Worm (Caenorhabditis elegans) whole organism, mixed stage, embryonic: ENCODE results near the gene R52.4.

Experiments used
- bed-3 ChIP-seq: fragments of 200-800 bp; sonication (Bioruptor generic); optimal IDR thresholded peaks from 3 replicates; lab custom pipeline; 2018; ENCODE audit warnings: mild to moderate bottlenecking, missing genetic modification characterization, moderate library complexity, missing compliant biosample characterization
- blmp-1 ChIP-seq: fragments of 150-350 bp; optimal IDR thresholded peaks from 2 replicates; lab custom pipeline; 2014; ENCODE audit warnings: missing biosample characterization, missing genetic modification characterization
- ceh-39 ChIP-seq: fragments of 150-350 bp; optimal IDR thresholded peaks from 2 replicates; lab custom pipeline; 2014; ENCODE audit warnings: missing biosample characterization, missing genetic modification characterization
- ceh-43 ChIP-seq: fragments of 200-800 bp; sonication (Bioruptor generic); optimal IDR thresholded peaks from 2 replicates; lab custom pipeline; 2018; ENCODE audit warnings: mild to moderate bottlenecking, missing genetic modification characterization, moderate library complexity, missing compliant biosample characterization
- ceh-83 ChIP-seq: fragments of 200-800 bp; sonication (Bioruptor generic); optimal IDR thresholded peaks from 2 replicates; lab custom pipeline; 2018; ENCODE audit warnings: mild to moderate bottlenecking, missing genetic modification characterization, missing compliant biosample characterization
- ces-1 ChIP-seq: fragments of 150-350 bp; optimal IDR thresholded peaks from 2 replicates; lab custom pipeline; 2014; ENCODE audit warnings: missing biosample characterization, missing genetic modification reagents, missing genetic modification characterization
- cnd-1 ChIP-seq: fragments of 200-800 bp; sonication (Bioruptor generic); optimal IDR thresholded peaks from 2 replicates; lab custom pipeline; 2018; ENCODE audit warnings: mild to moderate bottlenecking, missing genetic modification characterization, missing compliant biosample characterization
- drap-1 ChIP-seq: fragments of 200-800 bp; sonication (Bioruptor generic); optimal IDR thresholded peaks from 3 replicates; lab custom pipeline; 2018; ENCODE audit warnings: mild to moderate bottlenecking, missing genetic modification characterization, missing compliant biosample characterization
- elt-1 ChIP-seq: sonication (generic microtip); optimal IDR thresholded peaks from 2 replicates; lab custom pipeline; 2017; ENCODE audit warnings: missing genetic modification characterization, mild to moderate bottlenecking, missing compliant biosample characterization, antibody characterized with exemption, moderate library complexity, borderline replicate concordance; ENCODE audit not compliant: insufficient read depth
- elt-3 ChIP-seq: fragments of 150-350 bp; optimal IDR thresholded peaks from 2 replicates; lab custom pipeline; 2014; ENCODE audit warnings: missing biosample characterization, missing genetic modification characterization
- flh-1 ChIP-seq: fragments of 200-800 bp; sonication (Bioruptor generic); optimal IDR thresholded peaks from 2 replicates; lab custom pipeline; 2018; ENCODE audit warnings: mild to moderate bottlenecking, missing genetic modification characterization, moderate library complexity, missing compliant biosample characterization
- ham-2 ChIP-seq: fragments of 200-800 bp; sonication (Bioruptor generic); optimal IDR thresholded peaks from 2 replicates; lab custom pipeline; 2018; ENCODE audit warnings: mild to moderate bottlenecking, missing genetic modification characterization, missing compliant biosample characterization
- lin-13 ChIP-seq: fragments of 150-350 bp; optimal IDR thresholded peaks from 2 replicates; lab custom pipeline; 2014; ENCODE audit warnings: missing biosample characterization, missing genetic modification characterization
- lin-32 ChIP-seq: fragments of 200-800 bp; sonication (Bioruptor generic); optimal IDR thresholded peaks from 2 replicates; lab custom pipeline; 2018; ENCODE audit warnings: mild to moderate bottlenecking, missing genetic modification characterization, missing compliant biosample characterization
- lsy-2 ChIP-seq: fragments of 150-350 bp; optimal IDR thresholded peaks from 2 replicates; lab custom pipeline; 2014; ENCODE audit warnings: missing biosample characterization, missing genetic modification characterization
- mab-5 ChIP-seq: fragments of 150-350 bp; optimal IDR thresholded peaks from 2 replicates; lab custom pipeline; 2014; ENCODE audit warnings: missing biosample characterization, missing genetic modification characterization
- mep-1 ChIP-seq: fragments of 150-350 bp; optimal IDR thresholded peaks from 2 replicates; lab custom pipeline; 2017; ENCODE audit warnings: missing biosample characterization, missing genetic modification reagents, missing genetic modification characterization, inconsistent platforms
- nhr-12 ChIP-seq: fragments of 150-350 bp; optimal IDR thresholded peaks from 2 replicates; lab custom pipeline; 2014; ENCODE audit warnings: missing biosample characterization, missing genetic modification characterization
- nhr-2 ChIP-seq: fragments of 150-350 bp; optimal IDR thresholded peaks from 2 replicates; lab custom pipeline; 2014; ENCODE audit warnings: missing biosample characterization, missing genetic modification characterization
- nhr-237 ChIP-seq: fragments of 150-350 bp; optimal IDR thresholded peaks from 2 replicates; lab custom pipeline; 2014; ENCODE audit warnings: missing biosample characterization, missing genetic modification characterization
- nhr-28 ChIP-seq: fragments of 150-350 bp; optimal IDR thresholded peaks from 2 replicates; lab custom pipeline; 2014; ENCODE audit warnings: missing biosample characterization, missing genetic modification characterization
- nhr-76 ChIP-seq: sonication (generic microtip); optimal IDR thresholded peaks from 2 replicates; lab custom pipeline; 2017; ENCODE audit warnings: missing biosample characterization, missing genetic modification characterization
- pha-4 ChIP-seq: fragments of 150-350 bp; optimal IDR thresholded peaks from 2 replicates; lab custom pipeline; 2018; ENCODE audit warnings: missing biosample characterization, missing genetic modification reagents, missing genetic modification characterization
- snpc-4 ChIP-seq: fragments of 150-350 bp; optimal IDR thresholded peaks from 2 replicates; lab custom pipeline; 2014; ENCODE audit warnings: missing biosample characterization, missing genetic modification characterization
- sptf-1 ChIP-seq: sonication (generic microtip); optimal IDR thresholded peaks from 2 replicates; lab custom pipeline; 2017; ENCODE audit warnings: mild to moderate bottlenecking, missing genetic modification characterization, moderate library complexity, missing compliant biosample characterization
- unc-120 ChIP-seq: sonication (generic microtip); optimal IDR thresholded peaks from 2 replicates; lab custom pipeline; 2017; ENCODE audit warnings: missing genetic modification characterization, missing compliant biosample characterization; ENCODE audit not compliant: poor library complexity, severe bottlenecking
- unc-39 ChIP-seq: fragments of 150-350 bp; optimal IDR thresholded peaks from 2 replicates; lab custom pipeline; 2014; ENCODE audit warnings: missing biosample characterization, missing genetic modification characterization
- unc-62 ChIP-seq: fragments of 150-350 bp; optimal IDR thresholded peaks from 2 replicates; lab custom pipeline; 2014; ENCODE audit warnings: missing biosample characterization, missing genetic modification reagents, missing genetic modification characterization
- zip-8 ChIP-seq: fragments of 150-350 bp; optimal IDR thresholded peaks from 2 replicates; lab custom pipeline; 2014; ENCODE audit warnings: missing biosample characterization, missing genetic modification characterization
- ztf-11 ChIP-seq: fragments of 150-350 bp; optimal IDR thresholded peaks from 2 replicates; lab custom pipeline; 2014; ENCODE audit warnings: missing biosample characterization, missing genetic modification characterization

R52.4 gene

ce11 chrII:2116794-2117193, 8.6 kb upstream of the R52.4 start, which contains the start of gene srh-195:
Gene srh-195, minus strand, starts transcription at chrII:2116894.
- no peak for TF ChIP-seq ztf-11 (tag; lab: Kevin White, UChicago)
- TF ChIP-seq zip-8 (tag; lab: Kevin White, UChicago): no peak
- no peak for TF ChIP-seq blmp-1 (tag; lab: Kevin White, UChicago)
- no peak for TF ChIP-seq flh-1
- no peak for TF ChIP-seq ceh-43
- TF ChIP-seq unc-62: no peak
- TF ChIP-seq elt-1 (tag; lab: Kevin White, UChicago): no peak
- no peak for TF ChIP-seq ceh-39 (tag; lab: Kevin White, UChicago)
- TF ChIP-seq mab-5 (tag; lab: Kevin White, UChicago): no peak
- TF ChIP-seq bed-3 (GFP tag; lab: Kevin White, UChicago): no peak
- no peak for TF ChIP-seq drap-1
- TF ChIP-seq ceh-83 (GFP tag; lab: Kevin White, UChicago): no peak
- no peak for TF ChIP-seq ces-1 (GFP tag; lab: Kevin White, UChicago)
- TF ChIP-seq unc-39 (tag; lab: Kevin White, UChicago): no peak
- no peak for TF ChIP-seq lsy-2 (tag; lab: Kevin White, UChicago)
- no peak for TF ChIP-seq unc-120 (tag; lab: Kevin White, UChicago)
- no peak for TF ChIP-seq snpc-4
- no peak for TF ChIP-seq sptf-1 (tag; lab: Kevin White, UChicago)

- TF ChIP-seq mab-5 (tag; lab: Kevin White, UChicago) (no peak), drap-1 (no peak), elt-1 (tag; lab: Kevin White, UChicago) (no peak), cnd-1 (no peak), nhr-237 (tag; lab: Kevin White, UChicago) (no peak), elt-3 (tag; lab: Kevin White, UChicago) (no peak), nhr-12 (tag; lab: Kevin White, UChicago) (no peak), mep-1 (no peak), lsy-2 (tag; lab: Kevin White, UChicago) (no peak), ham-2 (GFP tag; lab: Kevin White, UChicago) (no peak), lin-13 (tag; lab: Kevin White, UChicago) (no peak), nhr-28 (no peak), sptf-1 (tag; lab: Kevin White, UChicago) (no peak), ceh-39 (tag; lab: Kevin White, UChicago) (no peak), zip-8 (tag; lab: Kevin White, UChicago) (no peak), snpc-4 (no peak), blmp-1 (tag; lab: Kevin White, UChicago) (no peak), pha-4 (tag; lab: Kevin White, UChicago) (no peak), unc-120 (tag; lab: Kevin White, UChicago) (no peak)
Measured at ce11 chrII:2114488-2114887, 6.3 kb upstream of the R52.4 start.

DNA sequence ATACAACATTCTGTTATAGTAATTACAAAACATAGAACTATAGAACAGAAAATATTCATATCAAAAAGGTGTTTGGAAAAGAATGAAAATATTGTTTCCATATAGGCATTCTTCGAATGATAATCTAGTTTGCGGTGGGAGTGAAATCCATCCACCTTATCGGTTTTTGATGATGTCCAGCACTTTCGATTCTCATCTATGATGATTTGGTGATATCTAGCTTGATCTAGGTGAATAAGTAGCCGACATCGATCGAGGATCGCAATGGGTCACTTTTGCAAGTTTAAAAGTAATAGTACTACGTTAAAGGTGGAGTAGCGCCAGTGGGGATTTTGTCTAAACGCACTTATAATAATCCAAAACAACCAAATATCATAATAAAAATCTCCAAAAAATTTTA, 4.8 kb upstream of the R52.4 start, which contains the start of gene R52.6:
Gene R52.6, minus strand, starts transcription at position 101 of the 400 bp plus-strand sequence.
- TF ChIP-seq lsy-2 (tag; lab: Kevin White, UChicago) (no peak), bed-3 (GFP tag; lab: Kevin White, UChicago) (no peak), nhr-2 (tag; lab: Kevin White, UChicago) (no peak), ztf-11 (tag; lab: Kevin White, UChicago) (no peak), zip-8 (tag; lab: Kevin White, UChicago) (no peak), unc-120 (tag; lab: Kevin White, UChicago) (no peak), cnd-1 (no peak), elt-3 (tag; lab: Kevin White, UChicago) (no peak), nhr-76 (tag; lab: Kevin White, UChicago) (no peak), ces-1 (GFP tag; lab: Kevin White, UChicago) (no peak), unc-62 (no peak), elt-1 (tag; lab: Kevin White, UChicago) (no peak), lin-32 (GFP tag; lab: Kevin White, UChicago) (no peak), ceh-83 (GFP tag; lab: Kevin White, UChicago) (no peak), snpc-4 (no peak)
- TF ChIP-seq, all 35 proteins: peak for 0

DNA sequence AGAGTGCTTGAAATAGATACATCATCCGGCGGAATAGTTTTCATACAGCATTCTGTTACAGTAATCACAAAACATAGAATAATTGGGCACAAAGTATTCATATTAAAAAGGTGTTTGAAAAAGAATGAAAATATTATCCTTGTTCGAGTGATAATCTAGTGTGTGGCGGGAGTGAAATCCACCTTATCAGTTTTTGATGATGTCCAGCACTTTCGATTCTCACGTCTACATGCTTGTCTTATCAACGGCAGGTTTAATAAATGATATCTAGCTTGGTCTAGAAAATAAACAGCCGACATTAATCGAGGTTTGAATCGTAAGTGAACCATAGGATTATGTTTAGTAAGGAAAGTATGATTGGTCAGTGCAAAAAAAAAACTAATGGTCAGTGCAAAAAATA, 1.7 kb upstream of the R52.4 start, which contains the start of gene R52.5:
Gene R52.5, minus strand, starts transcription at position 101 of the 400 bp plus-strand sequence.
- no peak for TF ChIP-seq sptf-1 (tag; lab: Kevin White, UChicago)
- TF ChIP-seq mep-1: no peak
- TF ChIP-seq nhr-237 (tag; lab: Kevin White, UChicago): no peak
- TF ChIP-seq blmp-1 (tag; lab: Kevin White, UChicago): no peak
- TF ChIP-seq mab-5 (tag; lab: Kevin White, UChicago): no peak
